Fruit fly (Drosophila melanogaster) whole organism, embryonic: ENCODE measurements around the gene Sbds.

ENCODE experiments used
- Asciz ChIP-seq: fragments of 200-800 bp; sonication (Bioruptor generic); optimal IDR thresholded peaks from 2 replicates; lab custom pipeline; 2017; ENCODE audit warnings: missing biosample characterization, mild to moderate bottlenecking, missing genetic modification characterization, missing genetic modification reagents
- CG10366 ChIP-seq: fragments of 200-800 bp; sonication (Bioruptor generic); IDR thresholded peaks from 2 replicates; pipeline ENCODE4 v1.3.6; 2022; ENCODE audit warnings: missing biosample characterization, missing genetic modification characterization
- CG13775 ChIP-seq: fragments of 200-800 bp; sonication (Bioruptor generic); optimal IDR thresholded peaks from 3 replicates; lab custom pipeline; 2017; ENCODE audit warnings: missing biosample characterization, mild to moderate bottlenecking, missing genetic modification characterization
- CG17186 ChIP-seq: fragments of 200-800 bp; sonication (Bioruptor generic); optimal IDR thresholded peaks from 3 replicates; lab custom pipeline; 2017; ENCODE audit warnings: missing biosample characterization, missing genetic modification reagents, missing genetic modification characterization
- CG18476 ChIP-seq: fragments of 200-800 bp; sonication (Bioruptor generic); optimal IDR thresholded peaks from 2 replicates; lab custom pipeline; 2016; ENCODE audit warnings: missing biosample characterization, mild to moderate bottlenecking, missing genetic modification characterization
- CG2116 ChIP-seq: fragments of 200-800 bp; sonication (Bioruptor generic); optimal IDR thresholded peaks from 3 replicates; lab custom pipeline; 2018; ENCODE audit warnings: missing biosample characterization, mild to moderate bottlenecking, missing genetic modification characterization
- CG3281 ChIP-seq: fragments of 200-800 bp; sonication (Bioruptor generic); optimal IDR thresholded peaks from 3 replicates; lab custom pipeline; 2017; ENCODE audit warnings: missing biosample characterization, mild to moderate bottlenecking, missing genetic modification characterization
- CG3407 ChIP-seq: fragments of 200-800 bp; sonication (Bioruptor generic); optimal IDR thresholded peaks from 2 replicates; lab custom pipeline; 2018; ENCODE audit warnings: missing biosample characterization, mild to moderate bottlenecking, missing genetic modification characterization
- CG3726 ChIP-seq: fragments of 200-800 bp; sonication (Bioruptor generic); IDR thresholded peaks from 3 replicates; pipeline ENCODE4, ENCODE4 v1.3.6; 2022; ENCODE audit warnings: missing biosample characterization, missing genetic modification characterization
- CG3838 ChIP-seq: fragments of 200-800 bp; sonication (Bioruptor generic); optimal IDR thresholded peaks from 3 replicates; lab custom pipeline; 2016; ENCODE audit warnings: missing biosample characterization, missing genetic modification characterization
- CG3995 ChIP-seq: fragments of 200-800 bp; sonication (Bioruptor generic); optimal IDR thresholded peaks from 3 replicates; lab custom pipeline; 2016; ENCODE audit warnings: missing biosample characterization, missing genetic modification characterization
- CG43689 ChIP-seq: fragments of 200-800 bp; sonication (Bioruptor generic); IDR thresholded peaks from 2 replicates; pipeline ENCODE4 v1.3.6; 2022; ENCODE audit warnings: missing biosample characterization, missing genetic modification characterization
- CG4730 ChIP-seq: fragments of 200-800 bp; sonication (Bioruptor generic); IDR thresholded peaks from 2 replicates; pipeline ENCODE4 v1.3.6; 2022; ENCODE audit warnings: missing biosample characterization, missing genetic modification characterization
- CG7556 ChIP-seq: fragments of 200-800 bp; sonication (Bioruptor generic); optimal IDR thresholded peaks from 2 replicates; lab custom pipeline; 2017; ENCODE audit warnings: missing biosample characterization, mild to moderate bottlenecking, missing genetic modification characterization
- Camta ChIP-seq: fragments of 200-800 bp; sonication (Bioruptor generic); optimal IDR thresholded peaks from 2 replicates; lab custom pipeline; 2016; ENCODE audit warnings: missing biosample characterization, missing genetic modification characterization
- Dad ChIP-seq: fragments of 200-800 bp; sonication (Bioruptor generic); optimal IDR thresholded peaks from 3 replicates; lab custom pipeline; 2016; ENCODE audit warnings: missing biosample characterization, missing genetic modification characterization
- Dip2 ChIP-seq: fragments of 200-800 bp; sonication (Bioruptor generic); IDR thresholded peaks from 2 replicates; pipeline ENCODE4 v1.3.6; 2022; ENCODE audit warnings: missing biosample characterization, missing genetic modification characterization
- Dll ChIP-seq: fragments of 200-800 bp; sonication (Bioruptor generic); IDR thresholded peaks from 4 replicates; pipeline ENCODE4 v1.3.6; 2022; ENCODE audit warnings: missing biosample characterization, missing genetic modification characterization; ENCODE audit not compliant: partially characterized antibody
- ERR ChIP-seq: fragments of 200-800 bp; sonication (Bioruptor generic); optimal IDR thresholded peaks from 2 replicates; lab custom pipeline; 2016; ENCODE audit warnings: missing biosample characterization, missing genetic modification characterization
- HHEX ChIP-seq: fragments of 200-800 bp; sonication (Bioruptor generic); optimal IDR thresholded peaks from 3 replicates; lab custom pipeline; 2017; ENCODE audit warnings: missing biosample characterization, mild to moderate bottlenecking, missing genetic modification characterization, missing genetic modification reagents
- HmgZ ChIP-seq: fragments of 200-800 bp; sonication (Bioruptor generic); optimal IDR thresholded peaks from 2 replicates; lab custom pipeline; 2018; ENCODE audit warnings: missing biosample characterization, mild to moderate bottlenecking, missing genetic modification characterization
- Hr78 ChIP-seq, 2 experiments: fragments of 200-800 bp in 1 of 2; fragments of >200 bp in 1 of 2; sonication (Bioruptor generic) in 1 of 2; optimal IDR thresholded peaks; 2 replicates each; lab custom pipeline; 2017 to 2019; ENCODE audit warnings: missing biosample characterization in 2 of 2, missing genetic modification characterization in 2 of 2, mild to moderate bottlenecking in 1 of 2, moderate library complexity in 1 of 2
- Jarid2 ChIP-seq: fragments of 200-800 bp; sonication (Bioruptor generic); optimal IDR thresholded peaks from 3 replicates; lab custom pipeline; 2017; ENCODE audit warnings: mild to moderate bottlenecking, missing biosample characterization, missing genetic modification reagents, missing genetic modification characterization
- Nf-YB ChIP-seq: fragments of 200-800 bp; sonication (Bioruptor generic); optimal IDR thresholded peaks from 3 replicates; lab custom pipeline; 2019; ENCODE audit warnings: missing biosample characterization, mild to moderate bottlenecking, missing genetic modification characterization, moderate library complexity
- Ssrp ChIP-seq: fragments of 200-800 bp; sonication (Bioruptor generic); optimal IDR thresholded peaks from 2 replicates; lab custom pipeline; 2018; ENCODE audit warnings: missing biosample characterization, mild to moderate bottlenecking, missing genetic modification characterization, moderate library complexity
- Usf ChIP-seq: fragments of 200-800 bp; sonication (Bioruptor generic); optimal IDR thresholded peaks from 2 replicates; lab custom pipeline; 2017; ENCODE audit warnings: missing genotype, missing biosample characterization, missing genetic modification characterization
- Xbp1 ChIP-seq: fragments of 200-800 bp; sonication (Bioruptor generic); optimal IDR thresholded peaks from 3 replicates; lab custom pipeline; 2016; ENCODE audit warnings: missing biosample characterization, mild to moderate bottlenecking, missing genetic modification characterization
- bcd ChIP-seq: fragments of 200-800 bp; sonication (Bioruptor generic); optimal IDR thresholded peaks from 2 replicates; lab custom pipeline; 2017; ENCODE audit warnings: missing biosample characterization, mild to moderate bottlenecking, missing genetic modification characterization
- btn ChIP-seq: fragments of 200-800 bp; sonication (Bioruptor generic); optimal IDR thresholded peaks from 2 replicates; lab custom pipeline; 2016; ENCODE audit warnings: missing biosample characterization, missing genetic modification characterization
- cas ChIP-seq: fragments of 200-800 bp; sonication (Bioruptor generic); IDR thresholded peaks from 2 replicates; pipeline ENCODE4 v1.3.6; 2022; ENCODE audit warnings: missing biosample characterization, missing genetic modification characterization
- cg ChIP-seq: fragments of 200-800 bp; sonication (Bioruptor generic); optimal IDR thresholded peaks from 3 replicates; lab custom pipeline; 2019; ENCODE audit warnings: missing biosample characterization, mild to moderate bottlenecking, missing genetic modification characterization, moderate library complexity
- chm ChIP-seq: fragments of 200-800 bp; sonication (Bioruptor generic); IDR thresholded peaks from 2 replicates; pipeline ENCODE4 v1.3.6; 2022; ENCODE audit warnings: missing biosample characterization, missing genetic modification characterization
- da ChIP-seq: fragments of 200-800 bp; sonication (Bioruptor generic); optimal IDR thresholded peaks from 2 replicates; lab custom pipeline; 2016; ENCODE audit warnings: missing biosample characterization, missing genetic modification characterization
- dmrt11E ChIP-seq: fragments of 200-800 bp; sonication (Bioruptor generic); optimal IDR thresholded peaks from 3 replicates; lab custom pipeline; 2018; ENCODE audit warnings: missing biosample characterization, mild to moderate bottlenecking, missing genetic modification characterization, moderate library complexity
- dysf ChIP-seq: fragments of 200-800 bp; sonication (Bioruptor generic); IDR thresholded peaks from 3 replicates; pipeline ENCODE4 v1.3.6; 2022; ENCODE audit warnings: missing biosample characterization, missing genetic modification characterization
- gcm ChIP-seq: fragments of 200-800 bp; sonication (Bioruptor generic); optimal IDR thresholded peaks from 2 replicates; lab custom pipeline; 2019; ENCODE audit warnings: missing biosample characterization, mild to moderate bottlenecking, missing genetic modification characterization, moderate library complexity
- hkb ChIP-seq, 2 experiments: fragments of 200-800 bp in 1 of 2; fragments of >200 bp in 1 of 2; sonication (Bioruptor generic) in 1 of 2; IDR thresholded peaks in 1 of 2; optimal IDR thresholded peaks in 1 of 2; 2 replicates each; pipeline versions ENCODE4 v1.3.6 to Lab custom; 2017 to 2022; ENCODE audit warnings: missing biosample characterization in 1 of 2, missing genetic modification characterization in 1 of 2
- hth ChIP-seq: fragments of >200 bp; optimal IDR thresholded peaks from 2 replicates; lab custom pipeline; 2017; ENCODE audit warnings: inconsistent platforms
- jing ChIP-seq: fragments of 200-800 bp; sonication (Bioruptor generic); optimal IDR thresholded peaks from 2 replicates; lab custom pipeline; 2018; ENCODE audit warnings: missing biosample characterization, mild to moderate bottlenecking, missing genetic modification characterization
- maf-S ChIP-seq: fragments of 200-800 bp; sonication (Bioruptor generic); optimal IDR thresholded peaks from 2 replicates; lab custom pipeline; 2016; ENCODE audit warnings: missing biosample characterization, missing genetic modification characterization
- nau ChIP-seq: fragments of 200-800 bp; sonication (Bioruptor generic); optimal IDR thresholded peaks from 3 replicates; lab custom pipeline; 2017; ENCODE audit warnings: missing biosample characterization, mild to moderate bottlenecking, missing genetic modification characterization, missing genetic modification reagents
- otp ChIP-seq: fragments of 200-800 bp; sonication (Bioruptor generic); IDR thresholded peaks from 3 replicates; pipeline ENCODE4, ENCODE4 v1.3.6; 2022; ENCODE audit warnings: missing biosample characterization, missing genetic modification characterization
- phol ChIP-seq: fragments of 200-800 bp; sonication (Bioruptor generic); optimal IDR thresholded peaks from 3 replicates; lab custom pipeline; 2018; ENCODE audit warnings: missing biosample characterization, mild to moderate bottlenecking, missing genetic modification characterization, moderate library complexity
- pum ChIP-seq: fragments of 200-800 bp; sonication (Bioruptor generic); optimal IDR thresholded peaks from 2 replicates; lab custom pipeline; 2016; ENCODE audit warnings: missing biosample characterization, missing genetic modification characterization
- sens ChIP-seq: fragments of 200-800 bp; sonication (Bioruptor generic); peaks from one replicate; lab custom pipeline; 2016; ENCODE audit warnings: missing biosample characterization, missing genetic modification characterization
- seq ChIP-seq: fragments of 200-800 bp; sonication (Bioruptor generic); IDR thresholded peaks from 2 replicates; pipeline ENCODE4 v1.3.6; 2022; ENCODE audit warnings: missing biosample characterization, missing genetic modification characterization
- sqz ChIP-seq: fragments of 200-800 bp; sonication (Bioruptor generic); optimal IDR thresholded peaks from 3 replicates; lab custom pipeline; 2018; ENCODE audit warnings: missing biosample characterization, mild to moderate bottlenecking, missing genetic modification characterization
- stc ChIP-seq: fragments of 200-800 bp; sonication (Bioruptor generic); IDR thresholded peaks from 2 replicates; pipeline ENCODE4 v1.3.6; 2022; ENCODE audit warnings: missing biosample characterization, missing genetic modification characterization
- tx ChIP-seq: fragments of 200-800 bp; sonication (Bioruptor generic); optimal IDR thresholded peaks from 2 replicates; lab custom pipeline; 2016; ENCODE audit warnings: missing biosample characterization, missing genetic modification characterization
- zfh1 ChIP-seq: fragments of 200-800 bp; sonication (Bioruptor generic); IDR thresholded peaks from 3 replicates; pipeline ENCODE4 v1.3.6; 2022; ENCODE audit warnings: missing biosample characterization, missing genetic modification characterization
- zfh2 ChIP-seq: fragments of 200-800 bp; sonication (Bioruptor generic); optimal IDR thresholded peaks from 2 replicates; lab custom pipeline; 2016; ENCODE audit warnings: missing biosample characterization, missing genetic modification characterization

Sbds gene

dm6 chr3L:6742110-6742718 is 10.5 kb upstream of the Sbds start (continued):
- TF ChIP-seq cg (peak; percentile 11), Asciz (GFP tag; lab: Kevin White, UChicago) (no peak), nau (no peak), Nf-YB (GFP tag; lab: Kevin White, UChicago) (peak; percentile 85), Dad (GFP tag; lab: Kevin White, UChicago) (no peak), Ssrp (tag; lab: Kevin White, UChicago) (no peak), CG3838 (GFP tag; lab: Kevin White, UChicago) (no peak), CG2116 (GFP tag; lab: Kevin White, UChicago) (peak; percentile 24), HmgZ (tag; lab: Kevin White, UChicago) (peak; percentile 72), CG3995 (no peak), sqz (GFP tag; lab: Kevin White, UChicago) (no peak), tx (no peak), ERR (GFP tag; lab: Kevin White, UChicago) (peak; percentile 65), Hr78 (GFP tag; optimal IDR thresholded peaks at IDR 0.05; lab: Kevin White, UChicago) (peak in 1 of 2 experiments; percentile 99), da (GFP tag; lab: Kevin White, UChicago) (peak; percentile 56), phol (tag; lab: Kevin White, UChicago) (no peak), stc (GFP tag; lab: Robert Waterston, UW) (no peak), CG43689 (GFP tag; lab: Robert Waterston, UW) (no peak), maf-S (GFP tag; lab: Kevin White, UChicago) (no peak), bcd (no peak), CG3407 (GFP tag; lab: Kevin White, UChicago) (no peak), Usf (GFP tag; lab: Kevin White, UChicago) (no peak), chm (GFP tag; lab: Robert Waterston, UW) (no peak), seq (no peak), dysf (0 out of 3 replicates have a peak, but pooled peaks have one; percentile 16), gcm (GFP tag; lab: Kevin White, UChicago) (no peak), hth (no peak), CG13775 (GFP tag; lab: Kevin White, UChicago) (no peak), CG18476 (GFP tag; lab: Kevin White, UChicago) (no peak), CG3726 (GFP tag; lab: Robert Waterston, UW) (no peak), CG17186 (GFP tag; lab: Kevin White, UChicago) (peak; percentile 45), jing (no peak), Dll (GFP tag; lab: Robert Waterston, UW) (no peak), otp (GFP tag; lab: Robert Waterston, UW) (no peak), Dip2 (GFP tag; lab: Robert Waterston, UW) (no peak), dmrt11E (tag; lab: Kevin White, UChicago) (no peak), CG4730 (GFP tag; lab: Robert Waterston, UW) (no peak), CG3281 (GFP tag; lab: Kevin White, UChicago) (no peak), pum (no peak), zfh2 (GFP tag; lab: Kevin White, UChicago) (no peak), Camta (GFP tag; lab: Kevin White, UChicago) (no peak), cas (no peak), zfh1 (GFP tag; lab: Robert Waterston, UW) (peak; percentile 62; the same call in 2 of the 3 replicates), Jarid2 (GFP tag; lab: Kevin White, UChicago) (no peak), sens (no peak), HHEX (GFP tag; lab: Kevin White, UChicago) (no peak), hkb (optimal IDR thresholded peaks at IDR 0.05; lab: Kevin White, UChicago) (no peak), hkb (GFP tag; IDR thresholded peaks at IDR 0.05; lab: Robert Waterston, UW) (no peak), Xbp1 (GFP tag; lab: Kevin White, UChicago) (no peak), CG7556 (GFP tag; lab: Kevin White, UChicago) (no peak), CG10366 (GFP tag; lab: Robert Waterston, UW) (no peak), btn (GFP tag; lab: Kevin White, UChicago) (no peak)
